Fruit fly (Drosophila melanogaster) whole organism, prepupa: ENCODE results near the gene RpS19b.
A peak's percentile ranks its signal among the peaks of the same experiment; 100 is the strongest.

Experiments used
- Blimp-1 ChIP-seq: fragments of 200-800 bp; sonication (Bioruptor generic); optimal IDR thresholded peaks from 3 replicates; lab custom pipeline; 2017; ENCODE audit warnings: missing biosample characterization, missing genetic modification characterization, mild to moderate bottlenecking, moderate library complexity, missing genetic modification reagents
- CG10631 ChIP-seq: fragments of 200-800 bp; sonication (Bioruptor generic); optimal IDR thresholded peaks from 2 replicates; lab custom pipeline; 2016; ENCODE audit warnings: missing biosample characterization, missing genetic modification characterization
- CG10669 ChIP-seq: fragments of 200-800 bp; sonication (Bioruptor generic); optimal IDR thresholded peaks from 3 replicates; lab custom pipeline; 2018; ENCODE audit warnings: missing biosample characterization, mild to moderate bottlenecking, missing genetic modification characterization, moderate library complexity
- CG11294 ChIP-seq: fragments of 200-800 bp; sonication (Bioruptor generic); IDR thresholded peaks from 2 replicates; pipeline ENCODE4 v1.3.6; 2022; ENCODE audit warnings: missing biosample characterization, missing genetic modification characterization
- CG11902 ChIP-seq: fragments of 200-800 bp; sonication (Bioruptor generic); optimal IDR thresholded peaks from 3 replicates; lab custom pipeline; 2016; ENCODE audit warnings: missing biosample characterization, missing genetic modification characterization
- CG15336 ChIP-seq: fragments of 200-800 bp; sonication (Bioruptor generic); IDR thresholded peaks from 2 replicates; pipeline ENCODE4 v1.3.6; 2022; ENCODE audit warnings: missing biosample characterization, missing genetic modification characterization
- CG16779 ChIP-seq: fragments of 200-800 bp; sonication (Bioruptor generic); optimal IDR thresholded peaks from 3 replicates; lab custom pipeline; 2017; ENCODE audit warnings: missing biosample characterization, mild to moderate bottlenecking, missing genetic modification characterization
- CG3032 ChIP-seq: fragments of 200-800 bp; optimal IDR thresholded peaks from 2 replicates; lab custom pipeline; 2019; ENCODE audit warnings: missing biosample characterization, mild to moderate bottlenecking, missing genetic modification characterization, moderate library complexity
- CG31627 ChIP-seq: fragments of 200-800 bp; sonication (Bioruptor generic); optimal IDR thresholded peaks from 3 replicates; lab custom pipeline; 2016; ENCODE audit warnings: missing biosample characterization, missing genetic modification characterization
- CG3919 ChIP-seq: fragments of 200-800 bp; sonication (Bioruptor generic); optimal IDR thresholded peaks from 3 replicates; lab custom pipeline; 2016; ENCODE audit warnings: missing biosample characterization, missing genetic modification characterization
- CG4318 ChIP-seq: fragments of 200-800 bp; sonication (Bioruptor generic); optimal IDR thresholded peaks from 3 replicates; lab custom pipeline; 2017; ENCODE audit warnings: missing biosample characterization, mild to moderate bottlenecking, missing genetic modification characterization
- CG6276 ChIP-seq: fragments of 200-800 bp; sonication (Bioruptor generic); optimal IDR thresholded peaks from 2 replicates; lab custom pipeline; 2017; ENCODE audit warnings: missing biosample characterization, mild to moderate bottlenecking, missing genetic modification characterization
- CG6792 ChIP-seq: fragments of 200-800 bp; sonication (Bioruptor generic); optimal IDR thresholded peaks from 3 replicates; lab custom pipeline; 2016; ENCODE audit warnings: missing biosample characterization, missing genetic modification characterization
- CG6808 ChIP-seq: fragments of 200-800 bp; sonication (Bioruptor generic); optimal IDR thresholded peaks from 3 replicates; lab custom pipeline; 2017; ENCODE audit warnings: missing biosample characterization, missing genetic modification characterization, mild to moderate bottlenecking, moderate library complexity, missing genetic modification reagents
- CG7368 ChIP-seq: fragments of 200-800 bp; sonication (Bioruptor generic); optimal IDR thresholded peaks from 3 replicates; lab custom pipeline; 2016; ENCODE audit warnings: missing biosample characterization, missing genetic modification characterization
- CG8119 ChIP-seq: fragments of 200-800 bp; sonication (Bioruptor generic); IDR thresholded peaks from 3 replicates; pipeline ENCODE4 v1.3.6; 2022; ENCODE audit warnings: missing biosample characterization, missing genetic modification characterization
- CG8632 ChIP-seq: fragments of 200-800 bp; sonication (Bioruptor generic); optimal IDR thresholded peaks from 3 replicates; lab custom pipeline; 2016; ENCODE audit warnings: missing biosample characterization, missing genetic modification characterization
- CG9139 ChIP-seq: fragments of 200-800 bp; sonication (Bioruptor generic); optimal IDR thresholded peaks from 3 replicates; lab custom pipeline; 2017; ENCODE audit warnings: missing biosample characterization, mild to moderate bottlenecking, missing genetic modification characterization
- Eip75B ChIP-seq: fragments of 200-800 bp; sonication (Bioruptor generic); optimal IDR thresholded peaks from 3 replicates; lab custom pipeline; 2016; ENCODE audit warnings: missing biosample characterization, missing genetic modification characterization
- Eip78C ChIP-seq: fragments of 200-800 bp; sonication (Bioruptor generic); peaks from one replicate; lab custom pipeline; 2016; ENCODE audit warnings: missing biosample characterization, missing genetic modification characterization
- Eip93F ChIP-seq: fragments of 200-800 bp; sonication (Bioruptor generic); optimal IDR thresholded peaks from 2 replicates; lab custom pipeline; 2016; ENCODE audit warnings: missing biosample characterization, mild to moderate bottlenecking, missing genetic modification characterization
- Ets21C ChIP-seq: fragments of 200-800 bp; sonication (Bioruptor generic); optimal IDR thresholded peaks from 3 replicates; lab custom pipeline; 2016; ENCODE audit warnings: missing biosample characterization, missing genetic modification characterization
- Ets96B ChIP-seq: fragments of 200-800 bp; optimal IDR thresholded peaks from 2 replicates; lab custom pipeline; 2019; ENCODE audit warnings: missing biosample characterization, mild to moderate bottlenecking, missing genetic modification characterization, moderate library complexity
- Gug ChIP-seq: fragments of 200-800 bp; sonication (Bioruptor generic); IDR thresholded peaks from 2 replicates; pipeline ENCODE4 v1.3.6; 2022; ENCODE audit warnings: missing biosample characterization, missing genetic modification characterization
- Hr39 ChIP-seq: fragments of 200-800 bp; sonication (Bioruptor generic); optimal IDR thresholded peaks from 2 replicates; lab custom pipeline; 2016; ENCODE audit warnings: missing biosample characterization, missing genetic modification characterization
- Hr4 ChIP-seq: fragments of 200-800 bp; sonication (Bioruptor generic); optimal IDR thresholded peaks from 3 replicates; lab custom pipeline; 2016; ENCODE audit warnings: missing biosample characterization, missing genetic modification characterization
- Met ChIP-seq: fragments of 200-800 bp; sonication (Bioruptor generic); optimal IDR thresholded peaks from 3 replicates; lab custom pipeline; 2016; ENCODE audit warnings: missing biosample characterization, missing genetic modification characterization
- OdsH ChIP-seq: fragments of 200-800 bp; sonication (Bioruptor generic); optimal IDR thresholded peaks from 3 replicates; lab custom pipeline; 2016; ENCODE audit warnings: missing biosample characterization, missing genetic modification characterization
- Smox ChIP-seq: fragments of 200-800 bp; sonication (Bioruptor generic); optimal IDR thresholded peaks from 3 replicates; lab custom pipeline; 2016; ENCODE audit warnings: missing biosample characterization, missing genetic modification characterization
- Sox14 ChIP-seq: fragments of 200-800 bp; sonication (Bioruptor generic); optimal IDR thresholded peaks from 3 replicates; lab custom pipeline; 2016; ENCODE audit warnings: missing biosample characterization, missing genetic modification characterization
- Sox15 ChIP-seq: fragments of 200-800 bp; sonication (Bioruptor generic); optimal IDR thresholded peaks from 3 replicates; lab custom pipeline; 2016; ENCODE audit warnings: missing biosample characterization, missing genetic modification characterization
- acj6 ChIP-seq: fragments of 200-800 bp; sonication (Bioruptor generic); optimal IDR thresholded peaks from 3 replicates; lab custom pipeline; 2016; ENCODE audit warnings: missing biosample characterization, missing genetic modification characterization
- cyc ChIP-seq: fragments of 200-800 bp; sonication (Bioruptor generic); optimal IDR thresholded peaks from 3 replicates; lab custom pipeline; 2016; ENCODE audit warnings: missing biosample characterization, missing genetic modification characterization
- eg ChIP-seq: fragments of 200-800 bp; sonication (Bioruptor generic); IDR thresholded peaks from 3 replicates; pipeline ENCODE4 v1.3.6; 2022; ENCODE audit warnings: missing biosample characterization, missing genetic modification characterization
- esn ChIP-seq: fragments of 200-800 bp; sonication (Bioruptor generic); optimal IDR thresholded peaks from 2 replicates; lab custom pipeline; 2016; ENCODE audit warnings: missing biosample characterization, mild to moderate bottlenecking, missing genetic modification characterization, moderate library complexity
- fd59A ChIP-seq: fragments of 200-800 bp; sonication (Bioruptor generic); optimal IDR thresholded peaks from 2 replicates; lab custom pipeline; 2017; ENCODE audit warnings: missing biosample characterization, mild to moderate bottlenecking, missing genetic modification characterization, missing genetic modification reagents
- fd85E ChIP-seq: fragments of 200-800 bp; sonication (Bioruptor generic); optimal IDR thresholded peaks from 3 replicates; lab custom pipeline; 2016; ENCODE audit warnings: missing biosample characterization, missing genetic modification characterization
- fkh ChIP-seq: fragments of 200-800 bp; sonication (Bioruptor generic); optimal IDR thresholded peaks from 3 replicates; lab custom pipeline; 2017; ENCODE audit warnings: missing biosample characterization, mild to moderate bottlenecking, missing genetic modification characterization, moderate library complexity
- pdm3 ChIP-seq: fragments of 200-800 bp; sonication (Bioruptor generic); optimal IDR thresholded peaks from 3 replicates; lab custom pipeline; 2016; ENCODE audit warnings: missing biosample characterization, missing genetic modification characterization
- spab ChIP-seq: fragments of 200-800 bp; sonication (Bioruptor generic); optimal IDR thresholded peaks from 2 replicates; lab custom pipeline; 2017; ENCODE audit warnings: missing biosample characterization, mild to moderate bottlenecking, missing genetic modification characterization, missing genetic modification reagents
- ss ChIP-seq, 2 experiments: fragments of 200-800 bp; sonication (Bioruptor generic); optimal IDR thresholded peaks; 2 replicates in 1 of 2; 3 replicates in 1 of 2; lab custom pipeline; 2017 to 2018; ENCODE audit warnings: mild to moderate bottlenecking in 2 of 2, missing biosample characterization in 2 of 2, missing genetic modification characterization in 2 of 2, moderate library complexity in 1 of 2
- vri ChIP-seq: fragments of 200-800 bp; sonication (Bioruptor generic); optimal IDR thresholded peaks from 3 replicates; lab custom pipeline; 2016; ENCODE audit warnings: missing biosample characterization, mild to moderate bottlenecking, missing genetic modification characterization

Gene RpS19b

dm6 chr3R:23941643-23942424 lies 8.5 kb upstream of the RpS19b start (continued):
- TF ChIP-seq Eip75B (GFP tag; lab: Kevin White, UChicago) (peak; percentile 34), Hr39 (GFP tag; lab: Kevin White, UChicago) (peak; percentile 26), CG15336 (GFP tag; lab: Robert Waterston, UW) (peak; percentile 56), vri (peak; percentile 55), Eip93F (no peak), CG8632 (GFP tag; lab: Kevin White, UChicago) (no peak), fd59A (GFP tag; lab: Kevin White, UChicago) (no peak), pdm3 (peak; percentile 16), Eip78C (GFP tag; lab: Kevin White, UChicago) (peak; percentile 78), Hr4 (GFP tag; lab: Kevin White, UChicago) (peak; percentile 53), CG11294 (GFP tag; lab: Robert Waterston, UW) (0 out of 2 replicates have a peak, but pooled peaks have one; percentile 15), CG11902 (no peak), CG16779 (tag; lab: Kevin White, UChicago) (no peak), CG3032 (tag; lab: Kevin White, UChicago) (no peak), CG31627 (GFP tag; lab: Kevin White, UChicago) (no peak), acj6 (no peak), CG4318 (GFP tag; lab: Kevin White, UChicago) (no peak), CG10631 (GFP tag; lab: Kevin White, UChicago) (no peak), Ets21C (no peak), Ets96B (tag; lab: Kevin White, UChicago) (no peak), CG6792 (no peak), Met (GFP tag; lab: Kevin White, UChicago) (peak; percentile 58), CG10669 (no peak), esn (GFP tag; lab: Kevin White, UChicago) (peak; percentile 40), OdsH (GFP tag; lab: Kevin White, UChicago) (peak; percentile 27), Sox14 (GFP tag; lab: Kevin White, UChicago) (peak; percentile 28), cyc (GFP tag; lab: Kevin White, UChicago) (peak; percentile 8), fkh (GFP tag; lab: Kevin White, UChicago) (peak; percentile 29)

dm6 chr3R:23940840-23941364 lies 7.6 kb upstream of the RpS19b start:
- TF ChIP-seq CG9139 (GFP tag; lab: Kevin White, UChicago) (no peak), CG4318 (GFP tag; lab: Kevin White, UChicago) (no peak), spab (GFP tag; lab: Kevin White, UChicago) (no peak), acj6 (no peak), CG6808 (GFP tag; lab: Kevin White, UChicago) (no peak)

- TF ChIP-seq CG10631 (GFP tag; lab: Kevin White, UChicago) (no peak), Met (GFP tag; lab: Kevin White, UChicago) (no peak), Sox15 (no peak), Gug (no peak), CG15336 (GFP tag; lab: Robert Waterston, UW) (peak; percentile 43; the same call in 1 of the 2 replicates), CG3919 (GFP tag; lab: Kevin White, UChicago) (no peak), CG9139 (GFP tag; lab: Kevin White, UChicago) (no peak), ss (GFP tag; optimal IDR thresholded peaks at IDR 0.05; lab: Kevin White, UChicago) (no peak), CG7368 (no peak), Ets21C (no peak), acj6 (peak; percentile 6), CG6792 (no peak), CG4318 (GFP tag; lab: Kevin White, UChicago) (no peak), CG10669 (peak; percentile 4), CG6276 (GFP tag; lab: Kevin White, UChicago) (peak; percentile 3), pdm3 (no peak), CG8632 (GFP tag; lab: Kevin White, UChicago) (no peak), fd59A (GFP tag; lab: Kevin White, UChicago) (no peak), Ets96B (tag; lab: Kevin White, UChicago) (no peak), CG3032 (tag; lab: Kevin White, UChicago) (no peak), Blimp-1 (GFP tag; lab: Kevin White, UChicago) (no peak), CG31627 (GFP tag; lab: Kevin White, UChicago) (no peak), Smox (GFP tag; lab: Kevin White, UChicago) (no peak), eg (GFP tag; lab: Robert Waterston, UW) (peak; percentile 49; the same call in 2 of the 3 replicates), fd85E (no peak), CG8119 (GFP tag; lab: Robert Waterston, UW) (peak; percentile 45; the same call in 1 of the 3 replicates)
Observed at dm6 chr3R:23939921-23940839, 6.8 kb upstream of the RpS19b start.
